Fruit fly (Drosophila melanogaster): ENCODE data around the gene CG5412.
A peak's percentile ranks its signal among the peaks of the same experiment; 100 is the strongest.

The CG5412 gene

dm6 chr3R:20579816-20580215, 3.0 kb downstream of the CG5412 start, which contains the start of the genes EloB and Srp14 (continued):
- TF ChIP-seq CG9609 (GFP tag; optimal IDR thresholded peaks at IDR 0.05) (peak; percentile 69), CG6854 (GFP tag; optimal IDR thresholded peaks at IDR 0.05) (peak; percentile 54), CG8478 (optimal IDR thresholded peaks at IDR 0.05) (no peak), PHDP (tag; optimal IDR thresholded peaks at IDR 0.05) (peak; percentile 85), CG14965 (GFP tag; optimal IDR thresholded peaks at IDR 0.05; ENCODE audit: borderline replicate concordance) (no peak), Gsc (GFP tag; IDR thresholded peaks at IDR 0.05) (no peak), CG7839 (tag; optimal IDR thresholded peaks at IDR 0.05) (peak; percentile 77), CG16813 (GFP tag; IDR thresholded peaks at IDR 0.05; ENCODE audit: partially characterized antibody) (peak; percentile 97), sim (GFP tag; IDR thresholded peaks at IDR 0.05) (no peak), CG14014 (GFP tag; IDR thresholded peaks at IDR 0.05) (peak; percentile 79), CG10654 (GFP tag; optimal IDR thresholded peaks at IDR 0.05) (peak; percentile 71), CG14710 (tag; optimal IDR thresholded peaks at IDR 0.05) (peak; percentile 95), lbe (GFP tag; optimal IDR thresholded peaks at IDR 0.05) (peak; percentile 85), Xrp1 (GFP tag; IDR thresholded peaks at IDR 0.05) (peak; percentile 77; the same call in 1 of the 2 replicates), CG2129 (GFP tag; IDR thresholded peaks at IDR 0.05; ENCODE audit: partially characterized antibody) (peak; percentile 95), CG12236 (GFP tag; optimal IDR thresholded peaks at IDR 0.05) (peak; percentile 52), CG10366 (GFP tag; IDR thresholded peaks at IDR 0.05) (peak; percentile 66), B-H2 (GFP tag; optimal IDR thresholded peaks at IDR 0.05) (peak; percentile 90), CG12071 (GFP tag; optimal IDR thresholded peaks at IDR 0.05) (no peak), HLH3B (GFP tag; IDR thresholded peaks at IDR 0.05) (peak; percentile 63), cg (GFP tag; optimal IDR thresholded peaks at IDR 0.05) (no peak), gt (GFP tag; IDR thresholded peaks at IDR 0.05) (no peak; the same call in 1 of the 2 replicates), CG32532 (GFP tag; IDR thresholded peaks at IDR 0.05) (peak; percentile 89), Kr (GFP tag; optimal IDR thresholded peaks at IDR 0.05) (no peak), ftz-f1 (GFP tag; optimal IDR thresholded peaks at IDR 0.05) (peak; percentile 100), CG12104 (GFP tag; optimal IDR thresholded peaks at IDR 0.05) (peak; percentile 56), stwl (tag; optimal IDR thresholded peaks at IDR 0.05) (peak; percentile 83), Abd-B (GFP tag; optimal IDR thresholded peaks at IDR 0.05) (no peak), Ets97D (GFP tag; optimal IDR thresholded peaks at IDR 0.05) (peak; percentile 91), Mes4 (GFP tag; optimal IDR thresholded peaks at IDR 0.05) (peak; percentile 68), Eip74EF (GFP tag; optimal IDR thresholded peaks at IDR 0.05) (no peak), CG4617 (GFP tag; optimal IDR thresholded peaks at IDR 0.05; ENCODE audit: borderline replicate concordance) (peak; percentile 95), ewg (GFP tag; optimal IDR thresholded peaks at IDR 0.05) (no peak), CG17361 (GFP tag; IDR thresholded peaks at IDR 0.05) (peak; percentile 83), twi (tag; optimal IDR thresholded peaks at IDR 0.05) (peak; percentile 63), Hey (tag; optimal IDR thresholded peaks at IDR 0.05) (no peak), unpg (GFP tag; optimal IDR thresholded peaks at IDR 0.05) (peak; percentile 85), GATAe (GFP tag; conservative IDR thresholded peaks at IDR 0.05) (no peak), CG4854 (GFP tag; optimal IDR thresholded peaks at IDR 0.05) (peak; percentile 67), CG6272 (GFP tag; IDR thresholded peaks at IDR 0.05) (peak; percentile 82), CG5953 (GFP tag; IDR thresholded peaks at IDR 0.05) (0 out of 2 replicates have a peak, but pooled peaks have one; percentile 20), CG17568 (GFP tag; optimal IDR thresholded peaks at IDR 0.05) (no peak), sens-2 (GFP tag; IDR thresholded peaks at IDR 0.05) (no peak), CG8290 (GFP tag; optimal IDR thresholded peaks at IDR 0.05) (peak; percentile 61), CG8290 (tag; optimal IDR thresholded peaks at IDR 0.05) (peak; percentile 8 to 73), Bteb2 (GFP tag; optimal IDR thresholded peaks at IDR 0.05) (peak; percentile 82), NFAT (GFP tag; IDR thresholded peaks at IDR 0.05) (peak; percentile 86), MTF-1 (GFP tag; optimal IDR thresholded peaks at IDR 0.05; ENCODE audit: borderline replicate concordance) (peak; percentile 31), CG7745 (tag; optimal IDR thresholded peaks at IDR 0.05) (peak; percentile 33), CG18764 (GFP tag; optimal IDR thresholded peaks at IDR 0.05) (peak; percentile 65), CG10959 (GFP tag; IDR thresholded peaks at IDR 0.05) (peak; percentile 70)

Measured in whole organism, embryonic.